Fruit fly (Drosophila melanogaster) whole organism, wandering third instar larva: ENCODE data around the gene CG13010.

ENCODE experiments used
- Dfd ChIP-seq: fragments of >200 bp; optimal IDR thresholded peaks from 2 replicates; lab custom pipeline; 2017; ENCODE audit warnings: missing biosample characterization, missing genetic modification characterization
- Vsx2 ChIP-seq: fragments of 200-300, 225-300 bp; sonication (Bioruptor generic); optimal IDR thresholded peaks from 2 replicates; lab custom pipeline; 2018; ENCODE audit warnings: missing biosample characterization, missing genetic modification characterization; ENCODE audit not compliant: partially characterized antibody
- ey ChIP-seq: fragments of 200-800 bp; sonication (Bioruptor generic); optimal IDR thresholded peaks from 2 replicates; lab custom pipeline; 2016; ENCODE audit warnings: missing biosample characterization, missing genetic modification characterization
- h ChIP-seq: fragments of 200-800 bp; sonication (Bioruptor generic); optimal IDR thresholded peaks from 3 replicates; lab custom pipeline; 2016; ENCODE audit warnings: missing biosample characterization, mild to moderate bottlenecking, missing genetic modification characterization
- rgr ChIP-seq: fragments of 200-800 bp; sonication (Bioruptor generic); optimal IDR thresholded peaks from 3 replicates; lab custom pipeline; 2016; ENCODE audit warnings: missing biosample characterization, mild to moderate bottlenecking, missing genetic modification characterization
- sage ChIP-seq: fragments of 200-800 bp; sonication (Bioruptor generic); optimal IDR thresholded peaks from 2 replicates; lab custom pipeline; 2016; ENCODE audit warnings: missing biosample characterization, mild to moderate bottlenecking, missing genetic modification characterization
- woc ChIP-seq: sonication (Bioruptor generic); optimal IDR thresholded peaks from 2 replicates; lab custom pipeline; 2016; ENCODE audit warnings: missing biosample characterization, mild to moderate bottlenecking, missing genetic modification characterization

DNA sequence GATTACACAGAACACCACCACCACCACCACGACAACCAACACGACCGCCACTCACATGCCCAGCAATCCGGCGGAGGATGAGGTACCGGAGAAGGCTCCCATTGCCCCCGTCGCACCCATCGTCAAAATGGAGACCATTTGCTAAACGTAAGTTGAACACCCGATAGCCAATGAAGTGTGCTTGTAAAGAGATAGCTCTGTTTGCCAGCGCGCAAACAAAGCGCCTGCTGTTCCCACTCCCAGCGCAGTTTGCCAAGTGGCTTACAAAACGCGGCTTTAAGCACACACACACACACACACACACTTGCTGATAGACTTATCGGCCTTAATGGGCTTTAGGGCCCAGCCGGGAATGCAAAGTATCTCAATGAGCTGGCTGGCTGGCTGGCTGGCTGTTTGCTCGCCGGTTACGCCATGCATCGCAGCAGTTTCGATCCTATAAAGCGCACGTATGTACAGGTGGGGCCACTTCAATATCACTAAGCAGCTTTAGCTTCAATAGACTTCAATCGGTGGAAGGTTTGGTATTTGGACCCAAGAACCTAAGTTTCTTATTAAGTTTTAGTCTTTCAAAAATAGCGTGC lies 35.3 kb downstream of the CG13010 start:
- TF ChIP-seq Dfd (GFP tag; lab: Kevin White, UChicago), result no peak
- TF ChIP-seq sage (GFP tag; lab: Kevin White, UChicago), result no peak
- TF ChIP-seq ey (GFP tag; lab: Kevin White, UChicago), result no peak
- no peak for TF ChIP-seq h (GFP tag; lab: Kevin White, UChicago)
- no peak for TF ChIP-seq Vsx2 (GFP tag; lab: Kevin White, UChicago)
- TF ChIP-seq rgr (GFP tag; lab: Kevin White, UChicago), result no peak
- no peak for TF ChIP-seq woc (GFP tag; lab: Kevin White, UChicago)
